Worm (Caenorhabditis elegans) whole organism, L4/young adult: ENCODE results near the gene F23F1.10.

Experiments used
- W03F9.2 ChIP-seq: fragments of 150-350 bp; optimal IDR thresholded peaks from 2 replicates; lab custom pipeline; 2014; ENCODE audit warnings: missing biosample characterization, missing genetic modification characterization
- dao-5 ChIP-seq: sonication (generic microtip); optimal IDR thresholded peaks from 2 replicates; lab custom pipeline; 2016; ENCODE audit warnings: missing genotype, missing genetic modification characterization, moderate library complexity, missing compliant biosample characterization
- him-1 ChIP-seq: sonication (generic microtip); optimal IDR thresholded peaks from 2 replicates; lab custom pipeline; 2016; ENCODE audit warnings: missing genotype, missing genetic modification reagents, missing genetic modification characterization, missing compliant biosample characterization

- TF ChIP-seq him-1 (tag; lab: Kevin White, UChicago) (no peak), dao-5 (tag; lab: Kevin White, UChicago) (no peak), W03F9.2 (tag; lab: Kevin White, UChicago) (no peak)
These were observed 30.0 kb downstream of the F23F1.10 start, which contains the start of gene best-4 for ce11 chrII:11783-12182.
